Fruit fly (Drosophila melanogaster) whole organism, embryonic: ENCODE measurements around the gene CG13054.
A peak's percentile ranks its signal among the peaks of the same experiment; 100 is the strongest.

Experiments
- Abd-B ChIP-seq: fragments of 200-800 bp; sonication (Bioruptor generic); optimal IDR thresholded peaks from 2 replicates; lab custom pipeline; 2018; ENCODE audit warnings: missing biosample characterization, mild to moderate bottlenecking, missing genetic modification characterization, moderate library complexity
- Asciz ChIP-seq: fragments of 200-800 bp; sonication (Bioruptor generic); optimal IDR thresholded peaks from 2 replicates; lab custom pipeline; 2017; ENCODE audit warnings: missing biosample characterization, mild to moderate bottlenecking, missing genetic modification characterization, missing genetic modification reagents
- C15 ChIP-seq: fragments of 200-800 bp; sonication (Bioruptor generic); IDR thresholded peaks from 3 replicates; pipeline ENCODE4 v1.3.6; 2022; ENCODE audit warnings: missing biosample characterization, missing genetic modification characterization
- CG10147 ChIP-seq: fragments of 200-800 bp; sonication (Bioruptor generic); optimal IDR thresholded peaks from 2 replicates; lab custom pipeline; 2019; ENCODE audit warnings: missing biosample characterization, mild to moderate bottlenecking, missing genetic modification characterization, moderate library complexity
- CG10979 ChIP-seq: fragments of 200-800 bp; sonication (Bioruptor generic); optimal IDR thresholded peaks from 2 replicates; lab custom pipeline; 2018; ENCODE audit warnings: missing biosample characterization, mild to moderate bottlenecking, missing genetic modification characterization, moderate library complexity
- CG11504 ChIP-seq: fragments of 200-800 bp; sonication (Bioruptor generic); optimal IDR thresholded peaks from 3 replicates; lab custom pipeline; 2019; ENCODE audit warnings: missing biosample characterization, mild to moderate bottlenecking, missing genetic modification characterization, moderate library complexity
- CG12104 ChIP-seq: fragments of 200-800 bp; sonication (Bioruptor generic); optimal IDR thresholded peaks from 3 replicates; lab custom pipeline; 2016; ENCODE audit warnings: missing biosample characterization, missing genetic modification characterization
- CG14014 ChIP-seq: fragments of 200-800 bp; sonication (Bioruptor generic); IDR thresholded peaks from 2 replicates; pipeline ENCODE4 v1.3.6; 2022; ENCODE audit warnings: missing biosample characterization, missing genetic modification characterization
- CG14667 ChIP-seq: fragments of 200-800 bp; sonication (Bioruptor generic); IDR thresholded peaks from 2 replicates; pipeline ENCODE4 v1.3.6; 2022; ENCODE audit warnings: missing biosample characterization, missing genetic modification characterization
- CG17328 ChIP-seq: fragments of 200-800 bp; sonication (Bioruptor generic); IDR thresholded peaks from 2 replicates; pipeline ENCODE4 v1.3.6; 2022; ENCODE audit warnings: missing biosample characterization, missing genetic modification characterization
- CG17359 ChIP-seq: fragments of 200-800 bp; sonication (Bioruptor generic); optimal IDR thresholded peaks from 3 replicates; lab custom pipeline; 2018; ENCODE audit warnings: missing biosample characterization, mild to moderate bottlenecking, missing genetic modification characterization, moderate library complexity
- CG17361 ChIP-seq: fragments of 200-800 bp; sonication (Bioruptor generic); IDR thresholded peaks from 3 replicates; pipeline ENCODE4 v1.3.6; 2022; ENCODE audit warnings: missing biosample characterization, missing genetic modification characterization
- CG17829 ChIP-seq: fragments of 200-800 bp; optimal IDR thresholded peaks from 2 replicates; lab custom pipeline; 2019; ENCODE audit warnings: missing biosample characterization, mild to moderate bottlenecking, missing genetic modification characterization, moderate library complexity
- CG18599 ChIP-seq: fragments of 200-800 bp; sonication (Bioruptor generic); optimal IDR thresholded peaks from 3 replicates; lab custom pipeline; 2017; ENCODE audit warnings: missing biosample characterization, missing genetic modification characterization, mild to moderate bottlenecking, moderate library complexity, missing genetic modification reagents
- CG18764 ChIP-seq: fragments of 200-800 bp; sonication (Bioruptor generic); optimal IDR thresholded peaks from 3 replicates; lab custom pipeline; 2016; ENCODE audit warnings: missing biosample characterization, missing genetic modification characterization
- CG2129 ChIP-seq: fragments of 200-800 bp; sonication (Bioruptor generic); IDR thresholded peaks from 2 replicates; pipeline ENCODE4 v1.3.6; 2022; ENCODE audit warnings: missing biosample characterization, missing genetic modification characterization; ENCODE audit not compliant: partially characterized antibody
- CG4730 ChIP-seq: fragments of 200-800 bp; sonication (Bioruptor generic); IDR thresholded peaks from 2 replicates; pipeline ENCODE4 v1.3.6; 2022; ENCODE audit warnings: missing biosample characterization, missing genetic modification characterization
- CG5245 ChIP-seq: fragments of 200-800 bp; sonication (Bioruptor generic); optimal IDR thresholded peaks from 3 replicates; lab custom pipeline; 2016; ENCODE audit warnings: missing biosample characterization, missing genetic modification characterization
- CG6175 ChIP-seq: fragments of 200-800 bp; sonication (Bioruptor generic); IDR thresholded peaks from 3 replicates; pipeline ENCODE4 v1.3.6; 2022; ENCODE audit warnings: missing biosample characterization, missing genetic modification characterization
- CG6689 ChIP-seq: fragments of 200-800 bp; sonication (Bioruptor generic); IDR thresholded peaks from 2 replicates; pipeline ENCODE4 v1.3.6; 2022; ENCODE audit warnings: missing biosample characterization, missing genetic modification characterization
- CG7839 ChIP-seq: fragments of 200-800 bp; sonication (Bioruptor generic); optimal IDR thresholded peaks from 3 replicates; lab custom pipeline; 2018; ENCODE audit warnings: missing biosample characterization, mild to moderate bottlenecking, missing genetic modification characterization, moderate library complexity
- CG8478 ChIP-seq: fragments of >200 bp; optimal IDR thresholded peaks from 2 replicates; lab custom pipeline; 2018
- CoRest ChIP-seq: fragments of 200-800 bp; sonication (Bioruptor generic); optimal IDR thresholded peaks from 3 replicates; lab custom pipeline; 2018; ENCODE audit warnings: missing biosample characterization, mild to moderate bottlenecking, missing genetic modification characterization, moderate library complexity
- Doc3 ChIP-seq: fragments of 200-800 bp; sonication (Bioruptor generic); IDR thresholded peaks from 3 replicates; pipeline ENCODE4 v1.3.6; 2022; ENCODE audit warnings: missing biosample characterization, missing genetic modification characterization; ENCODE audit not compliant: partially characterized antibody
- E2f1 ChIP-seq: fragments of 200-800 bp; sonication (Bioruptor generic); IDR thresholded peaks from 2 replicates; pipeline ENCODE4 v1.3.6; 2022; ENCODE audit warnings: missing biosample characterization, missing genetic modification characterization
- E2f2 ChIP-seq: fragments of 200-800 bp; sonication (Bioruptor generic); IDR thresholded peaks from 2 replicates; pipeline ENCODE4 v1.3.6; 2022; ENCODE audit warnings: missing biosample characterization, missing genetic modification characterization
- HLHmδ ChIP-seq: fragments of 200-800 bp; sonication (Bioruptor generic); optimal IDR thresholded peaks from 2 replicates; lab custom pipeline; 2018; ENCODE audit warnings: missing biosample characterization, mild to moderate bottlenecking, missing genetic modification characterization, moderate library complexity
- Jarid2 ChIP-seq: fragments of 200-800 bp; sonication (Bioruptor generic); optimal IDR thresholded peaks from 3 replicates; lab custom pipeline; 2017; ENCODE audit warnings: mild to moderate bottlenecking, missing biosample characterization, missing genetic modification reagents, missing genetic modification characterization
- MTF-1 ChIP-seq: fragments of 200-800 bp; sonication (Bioruptor generic); optimal IDR thresholded peaks from 2 replicates; lab custom pipeline; 2018; ENCODE audit warnings: missing biosample characterization, mild to moderate bottlenecking, missing genetic modification characterization, borderline replicate concordance
- Mrtf ChIP-seq: fragments of 200-800 bp; sonication (Bioruptor generic); IDR thresholded peaks from 3 replicates; pipeline ENCODE4 v1.3.6; 2022; ENCODE audit warnings: missing biosample characterization, missing genetic modification characterization
- Nf-YA ChIP-seq: fragments of 200-800 bp; sonication (Bioruptor generic); IDR thresholded peaks from 2 replicates; pipeline ENCODE4 v1.3.6; 2022; ENCODE audit warnings: missing biosample characterization, missing genetic modification characterization
- Scr ChIP-seq: fragments of 200-800 bp; sonication (Bioruptor generic); IDR thresholded peaks from 2 replicates; pipeline ENCODE4 v1.3.6; 2022; ENCODE audit warnings: missing biosample characterization, missing genetic modification characterization; ENCODE audit not compliant: partially characterized antibody
- Sox102F ChIP-seq: fragments of 200-800 bp; sonication (Bioruptor generic); optimal IDR thresholded peaks from 2 replicates; lab custom pipeline; 2018; ENCODE audit warnings: missing biosample characterization, mild to moderate bottlenecking, missing genetic modification characterization, moderate library complexity
- Xbp1 ChIP-seq: fragments of 200-800 bp; sonication (Bioruptor generic); optimal IDR thresholded peaks from 3 replicates; lab custom pipeline; 2016; ENCODE audit warnings: missing biosample characterization, mild to moderate bottlenecking, missing genetic modification characterization
- ap ChIP-seq: fragments of 200-800 bp; sonication (Bioruptor generic); IDR thresholded peaks from 2 replicates; pipeline ENCODE4 v1.3.6; 2022; ENCODE audit warnings: missing biosample characterization, missing genetic modification characterization
- chm ChIP-seq: fragments of 200-800 bp; sonication (Bioruptor generic); IDR thresholded peaks from 2 replicates; pipeline ENCODE4 v1.3.6; 2022; ENCODE audit warnings: missing biosample characterization, missing genetic modification characterization
- dimm ChIP-seq: fragments of 200-800 bp; sonication (Bioruptor generic); IDR thresholded peaks from 2 replicates; pipeline ENCODE4 v1.3.6; 2022; ENCODE audit warnings: missing biosample characterization, missing genetic modification characterization
- disco-r ChIP-seq: fragments of 200-800 bp; sonication (Bioruptor generic); optimal IDR thresholded peaks from 2 replicates; lab custom pipeline; 2016; ENCODE audit warnings: missing biosample characterization, missing genetic modification characterization
- nom ChIP-seq: fragments of 200-800 bp; sonication (Bioruptor generic); optimal IDR thresholded peaks from 2 replicates; lab custom pipeline; 2017; ENCODE audit warnings: missing biosample characterization, missing genetic modification characterization, mild to moderate bottlenecking, moderate library complexity, missing genetic modification reagents
- onecut ChIP-seq: fragments of 200-800 bp; sonication (Bioruptor generic); IDR thresholded peaks from 2 replicates; pipeline ENCODE4 v1.3.6; 2022; ENCODE audit warnings: missing biosample characterization, missing genetic modification characterization
- pan ChIP-seq, 4 experiments: fragments of >200 bp in 3 of 4; fragments of 200-800 bp in 1 of 4; sonication (Bioruptor generic) in 1 of 4; optimal IDR thresholded peaks in 3 of 4; IDR thresholded peaks in 1 of 4; 2 replicates each; pipeline versions ENCODE4 v1.3.6 to Lab custom; 2017 to 2022; ENCODE audit warnings: missing biosample characterization in 2 of 4, missing genetic modification characterization in 2 of 4, mixed read lengths in 1 of 4
- ranshi ChIP-seq: fragments of 200-800 bp; sonication (Bioruptor generic); IDR thresholded peaks from 2 replicates; pipeline ENCODE4 v1.3.6; 2022; ENCODE audit warnings: missing biosample characterization, missing genetic modification characterization
- sug ChIP-seq: fragments of 200-800 bp; optimal IDR thresholded peaks from 2 replicates; lab custom pipeline; 2019; ENCODE audit warnings: missing biosample characterization, mild to moderate bottlenecking, missing genetic modification characterization, moderate library complexity
- tgo ChIP-seq: fragments of 200-800 bp; sonication (Bioruptor generic); IDR thresholded peaks from 3 replicates; pipeline ENCODE4 v1.3.6; 2022; ENCODE audit warnings: missing biosample characterization, missing genetic modification characterization
- tio ChIP-seq: fragments of 200-800 bp; sonication (Bioruptor generic); optimal IDR thresholded peaks from 2 replicates; lab custom pipeline; 2017; ENCODE audit warnings: missing biosample characterization, missing genetic modification characterization, inconsistent platforms
- vvl ChIP-seq: fragments of 200-800 bp; sonication (Bioruptor generic); IDR thresholded peaks from 2 replicates; pipeline ENCODE4 v1.3.6; 2022; ENCODE audit warnings: missing biosample characterization, missing genetic modification characterization
- zen2 ChIP-seq: fragments of 200-800 bp; sonication (Bioruptor generic); IDR thresholded peaks from 3 replicates; pipeline ENCODE4 v1.3.6; 2022; ENCODE audit warnings: missing biosample characterization, missing genetic modification characterization; ENCODE audit not compliant: partially characterized antibody
- zfh1 ChIP-seq: fragments of 200-800 bp; sonication (Bioruptor generic); IDR thresholded peaks from 3 replicates; pipeline ENCODE4 v1.3.6; 2022; ENCODE audit warnings: missing biosample characterization, missing genetic modification characterization

CG13054 gene

DNA sequence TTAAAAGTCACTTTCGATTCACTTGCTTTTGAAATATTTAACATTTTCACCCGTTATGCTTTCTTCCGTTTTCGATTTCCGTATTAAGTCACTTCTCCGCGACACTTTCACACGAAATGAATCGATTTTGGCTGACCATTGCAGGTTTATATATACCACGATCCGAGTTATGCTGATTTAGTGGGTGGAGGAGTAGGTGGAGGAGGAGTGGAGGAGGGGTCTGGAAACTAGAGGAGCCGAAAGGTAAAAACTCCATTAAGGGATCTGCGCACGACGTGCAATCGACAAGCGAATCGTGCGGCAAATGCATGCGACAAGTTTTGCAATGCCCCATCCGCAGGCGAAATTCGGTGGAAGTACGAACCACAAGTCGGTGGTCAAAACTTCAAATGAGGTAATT is 33.9 kb upstream of the CG13054 start, which contains the start of gene CG13045:
CG13045 (minus strand) TSS at position 101 of the 400 bp plus-strand sequence.
- TF ChIP-seq dimm (GFP tag; lab: Robert Waterston, UW) (no peak), C15 (0 out of 3 replicates have a peak, but pooled peaks have one; percentile 11)

- no peak for TF ChIP-seq pan (optimal IDR thresholded peaks at IDR 0.05; lab: Kevin White, UChicago)
- peak in 1 of 2 experiments; percentile 37 for TF ChIP-seq pan (GFP tag; optimal IDR thresholded peaks at IDR 0.05 in 1 of 2, IDR thresholded peaks at IDR 0.05 in 1 of 2)
- TF ChIP-seq CG10147: no peak
- peak; percentile 20 for TF ChIP-seq CoRest (tag; lab: Kevin White, UChicago)
- TF ChIP-seq sug (tag; lab: Kevin White, UChicago): no peak
- TF ChIP-seq nom (GFP tag; lab: Kevin White, UChicago): no peak
- TF ChIP-seq CG17359 (tag; lab: Kevin White, UChicago): no peak
- no peak for TF ChIP-seq Jarid2
- peak; percentile 5 for TF ChIP-seq tio (GFP tag; lab: Kevin White, UChicago)
- peak; percentile 56 for TF ChIP-seq Xbp1 (GFP tag; lab: Kevin White, UChicago)
- 0 out of 2 replicates have a peak, but pooled peaks have one; percentile 20 for TF ChIP-seq Nf-YA (GFP tag; lab: Robert Waterston, UW)
- no peak for TF ChIP-seq CG11504
- TF ChIP-seq Scr (GFP tag; lab: Robert Waterston, UW): no peak
- no peak for TF ChIP-seq CG2129
- TF ChIP-seq zfh1 (GFP tag; lab: Robert Waterston, UW): no peak
- peak; percentile 43; the same call in 1 of the 3 replicates for TF ChIP-seq tgo (GFP tag; lab: Robert Waterston, UW)
- 0 out of 2 replicates have a peak, but pooled peaks have one; percentile 28 for TF ChIP-seq ranshi (GFP tag; lab: Robert Waterston, UW)
- TF ChIP-seq CG17361 (GFP tag; lab: Robert Waterston, UW): no peak
- peak; percentile 22; the same call in 1 of the 2 replicates for TF ChIP-seq E2f2
- TF ChIP-seq CG7839 (tag; lab: Kevin White, UChicago): peak; percentile 39
- TF ChIP-seq MTF-1: no peak
- TF ChIP-seq CG6689 (GFP tag; lab: Robert Waterston, UW): no peak
- no peak for TF ChIP-seq HLHmδ (GFP tag; lab: Kevin White, UChicago)
- peak; percentile 44; the same call in 1 of the 2 replicates for TF ChIP-seq CG17328 (GFP tag; lab: Robert Waterston, UW)
- TF ChIP-seq CG8478 (lab: Kevin White, UChicago): no peak
- peak; percentile 50; the same call in 1 of the 2 replicates for TF ChIP-seq CG4730 (GFP tag; lab: Robert Waterston, UW)
- no peak for TF ChIP-seq CG10979 (tag; lab: Kevin White, UChicago)
- TF ChIP-seq ap (GFP tag; lab: Robert Waterston, UW): peak; percentile 65
- TF ChIP-seq disco-r (GFP tag; lab: Kevin White, UChicago): no peak
- no peak for TF ChIP-seq CG6175 (GFP tag; lab: Robert Waterston, UW)
- no peak for TF ChIP-seq CG18599 (GFP tag; lab: Kevin White, UChicago)
- 0 out of 2 replicates have a peak, but pooled peaks have one; percentile 7 for TF ChIP-seq onecut (GFP tag; lab: Robert Waterston, UW)
- TF ChIP-seq Doc3: no peak
- no peak for TF ChIP-seq CG17829 (tag; lab: Kevin White, UChicago)
- TF ChIP-seq zen2 (GFP tag; lab: Robert Waterston, UW): no peak
- TF ChIP-seq CG14667 (GFP tag; lab: Robert Waterston, UW): no peak
- no peak for TF ChIP-seq chm (GFP tag; lab: Robert Waterston, UW)
- peak; percentile 40; the same call in 1 of the 2 replicates for TF ChIP-seq vvl (GFP tag; lab: Robert Waterston, UW)
- no peak for TF ChIP-seq CG5245 (GFP tag; lab: Kevin White, UChicago)
- TF ChIP-seq CG12104 (GFP tag; lab: Kevin White, UChicago): no peak
- TF ChIP-seq Mrtf (GFP tag; lab: Robert Waterston, UW): no peak
- TF ChIP-seq E2f1 (GFP tag; lab: Robert Waterston, UW): peak; percentile 33; the same call in 1 of the 2 replicates
- no peak for TF ChIP-seq CG18764 (GFP tag; lab: Kevin White, UChicago)
- TF ChIP-seq CG14014: no peak
- no peak for TF ChIP-seq Abd-B (GFP tag; lab: Kevin White, UChicago)
- TF ChIP-seq Sox102F (GFP tag; lab: Kevin White, UChicago): peak; percentile 31
- TF ChIP-seq Asciz: no peak
Observed at dm6 chr3L:16289067-16289466, 32.1 kb upstream of the CG13054 start.
